Worm (Caenorhabditis elegans): ENCODE data around the gene cogc-6.

cogc-6 gene

DNA sequence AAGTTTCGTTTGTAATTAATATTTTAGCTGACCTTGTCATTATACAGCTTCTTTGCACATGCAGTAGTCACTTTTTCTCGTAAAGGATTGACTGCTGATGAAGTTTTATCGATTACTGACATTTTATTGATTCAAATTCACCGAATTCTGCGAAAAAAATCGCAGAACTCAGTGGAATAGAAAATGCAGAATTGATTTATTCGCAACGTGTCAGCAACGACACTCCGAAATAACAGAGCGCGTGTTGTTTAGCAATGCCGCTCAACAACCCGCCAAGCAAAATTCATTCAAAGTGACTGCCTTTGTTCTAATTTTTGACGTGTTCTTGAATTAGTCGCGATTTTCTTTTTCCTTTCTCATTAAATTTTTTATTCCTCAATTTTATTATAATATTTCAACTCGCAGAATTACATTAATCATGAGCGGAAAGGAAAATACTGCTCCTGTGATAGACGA, at the start of gene cogc-6, which contains the start of gene air-1:
TSS of gene cogc-6 (minus strand) at position 234 of the 456 bp plus-strand sequence.
TSS of gene air-1 (plus strand) at position 406 of the 456 bp plus-strand sequence.
- TF ChIP-seq hlh-11 (tag; optimal IDR thresholded peaks at IDR 0.05) (no peak), mes-2 (tag; optimal IDR thresholded peaks at IDR 0.05; ENCODE audit: poor library complexity, severe bottlenecking) (peak; percentile 47), zip-11 (GFP tag; IDR thresholded peaks at IDR 0.05) (no peak), T20F7.1 (GFP tag; optimal IDR thresholded peaks at IDR 0.05) (peak; percentile 94), snpc-1.2 (GFP tag; IDR thresholded peaks at IDR 0.05) (no peak), daf-19 (GFP tag; conservative IDR thresholded peaks at IDR 0.05) (no peak), fos-1 (tag; optimal IDR thresholded peaks at IDR 0.05) (no peak), dpl-1 (GFP tag; optimal IDR thresholded peaks at IDR 0.05) (peak; percentile 57), daf-16 (GFP tag; optimal IDR thresholded peaks at IDR 0.05) (no peak), daf-16 (tag; optimal IDR thresholded peaks at IDR 0.05) (peak; percentile 3), hlh-30 (tag; optimal IDR thresholded peaks at IDR 0.05; ENCODE audit: insufficient read depth) (no peak), snpc-4 (tag; optimal IDR thresholded peaks at IDR 0.05) (no peak), unc-130 (GFP tag; optimal IDR thresholded peaks at IDR 0.05) (no peak), Y48G9A.11 (GFP tag; IDR thresholded peaks at IDR 0.05) (peak; percentile 86), lsy-2 (tag; optimal IDR thresholded peaks at IDR 0.05) (peak in 1 of 2 experiments; percentile 29), lir-3 (tag; optimal IDR thresholded peaks at IDR 0.05) (no peak)

DNA sequence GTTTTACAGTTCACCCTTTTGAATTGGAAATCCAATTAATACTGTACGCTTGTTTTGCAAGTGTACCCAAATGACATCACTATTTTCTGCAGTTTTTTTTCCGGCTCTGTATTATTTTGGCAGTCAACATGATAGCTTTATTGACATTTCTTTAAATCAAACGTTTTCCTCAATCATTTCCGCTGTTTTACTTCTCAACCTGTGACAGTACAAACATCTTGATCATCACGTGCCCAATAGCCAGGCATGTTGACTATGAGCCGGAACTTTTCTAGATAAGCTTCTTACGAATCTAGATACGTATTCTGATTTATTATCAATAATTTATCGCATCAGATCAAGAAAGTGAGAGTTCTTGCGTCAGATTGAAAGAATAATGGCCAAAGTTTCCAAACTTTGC, 48.8 kb upstream of the cogc-6 start:
- TF ChIP-seq lin-15B (tag; optimal IDR thresholded peaks at IDR 0.05), result no peak
- no peak for TF ChIP-seq spr-3 (GFP tag; optimal IDR thresholded peaks at IDR 0.05)
- TF ChIP-seq hlh-11 (tag; optimal IDR thresholded peaks at IDR 0.05), result peak; percentile 75
- TF ChIP-seq egl-43 (GFP tag; IDR thresholded peaks at IDR 0.05), result no peak
- peak; percentile 50; the same call in 1 of the 2 replicates for TF ChIP-seq php-3 (GFP tag; IDR thresholded peaks at IDR 0.05)
- TF ChIP-seq pha-4 (GFP tag; IDR thresholded peaks at IDR 0.05), result peak; percentile 29; the same call in 1 of the 2 replicates
- no peak for TF ChIP-seq pha-4 (tag; optimal IDR thresholded peaks at IDR 0.05)
- no peak for TF ChIP-seq zfp-2 (tag; optimal IDR thresholded peaks at IDR 0.05)
- no peak for TF ChIP-seq nhr-28 (tag; optimal IDR thresholded peaks at IDR 0.05)
- TF ChIP-seq Y48G9A.11 (GFP tag; IDR thresholded peaks at IDR 0.05), result no peak
- TF ChIP-seq ceh-28 (tag; optimal IDR thresholded peaks at IDR 0.05), result no peak
- peak; percentile 84 for TF ChIP-seq dmd-6 (GFP tag; IDR thresholded peaks at IDR 0.05)
- no peak for TF ChIP-seq aly-2 (tag; optimal IDR thresholded peaks at IDR 0.05)
- no peak for TF ChIP-seq lir-3 (tag; optimal IDR thresholded peaks at IDR 0.05)
- no peak for TF ChIP-seq mep-1 (tag; optimal IDR thresholded peaks at IDR 0.05)
- TF ChIP-seq daf-16 (GFP tag; optimal IDR thresholded peaks at IDR 0.05), result peak in 1 of 2 experiments; percentile 53
- TF ChIP-seq daf-16 (tag; optimal IDR thresholded peaks at IDR 0.05), result peak; percentile 82
- TF ChIP-seq mxl-3 (GFP tag; optimal IDR thresholded peaks at IDR 0.05), result no peak
- TF ChIP-seq unc-62 (GFP tag; optimal IDR thresholded peaks at IDR 0.05 in 1 of 2), result no peak
- TF ChIP-seq unc-62 (tag; optimal IDR thresholded peaks at IDR 0.05), result no peak
- TF ChIP-seq F49E8.2 (tag; optimal IDR thresholded peaks at IDR 0.05; ENCODE audit: borderline replicate concordance), result no peak
- no peak for TF ChIP-seq F37D6.2 (tag; optimal IDR thresholded peaks at IDR 0.05)
- peak; percentile 73 for TF ChIP-seq nhr-48 (tag; optimal IDR thresholded peaks at IDR 0.05)
- peak; percentile 47 for TF ChIP-seq hlh-30 (tag; optimal IDR thresholded peaks at IDR 0.05; ENCODE audit: insufficient read depth)
- TF ChIP-seq nhr-102 (tag; optimal IDR thresholded peaks at IDR 0.05), result peak; percentile 53
- peak; percentile 84 for TF ChIP-seq lin-1 (GFP tag; IDR thresholded peaks at IDR 0.05)
- TF ChIP-seq dve-1 (tag; optimal IDR thresholded peaks at IDR 0.05; ENCODE audit: insufficient read depth), result peak; percentile 87
- peak in 1 of 2 experiments; percentile 19 for TF ChIP-seq hif-1 (tag; optimal IDR thresholded peaks at IDR 0.05)
- TF ChIP-seq tra-1 (GFP tag; IDR thresholded peaks at IDR 0.05), result peak; percentile 35; the same call in 1 of the 2 replicates

All from whole organism, L4 larva.